Worm (Caenorhabditis elegans) whole organism, L3 larva: ENCODE results near the gene K02D10.3.

Experiments used
- R02D3.7 ChIP-seq: fragments of 150-350 bp; optimal IDR thresholded peaks from 2 replicates; lab custom pipeline; 2014; ENCODE audit warnings: missing biosample characterization, missing genetic modification characterization
- ZK546.5 ChIP-seq: sonication (generic microtip); optimal IDR thresholded peaks from 2 replicates; lab custom pipeline; 2017; ENCODE audit warnings: missing biosample characterization, missing genetic modification characterization
- aly-2 ChIP-seq: fragments of 150-350 bp; optimal IDR thresholded peaks from 2 replicates; lab custom pipeline; 2014; ENCODE audit warnings: missing biosample characterization, missing genetic modification characterization
- ama-1 ChIP-seq: fragments of 150-350 bp; optimal IDR thresholded peaks from 2 replicates; lab custom pipeline; 2018
- ceh-16 ChIP-seq: sonication (generic microtip); optimal IDR thresholded peaks from 2 replicates; lab custom pipeline; 2017; ENCODE audit warnings: missing biosample characterization, missing genetic modification characterization
- ceh-28 ChIP-seq: fragments of 150-350 bp; optimal IDR thresholded peaks from 2 replicates; lab custom pipeline; 2014; ENCODE audit warnings: missing biosample characterization, missing genetic modification reagents, missing genetic modification characterization
- ceh-82 ChIP-seq: fragments of 150-350 bp; optimal IDR thresholded peaks from 2 replicates; lab custom pipeline; 2014; ENCODE audit warnings: missing biosample characterization, missing genetic modification characterization
- ceh-9 ChIP-seq: sonication (generic microtip); optimal IDR thresholded peaks from 2 replicates; lab custom pipeline; 2018; ENCODE audit warnings: missing biosample characterization, missing genetic modification characterization
- daf-12 ChIP-seq: fragments of 150-350 bp; optimal IDR thresholded peaks from 2 replicates; lab custom pipeline; 2014; ENCODE audit warnings: missing biosample characterization, missing genetic modification reagents, missing genetic modification characterization
- egl-27 ChIP-seq: sonication (generic microtip); optimal IDR thresholded peaks from 4 replicates; lab custom pipeline; 2017; ENCODE audit warnings: missing biosample characterization, missing genetic modification reagents, missing genetic modification characterization
- egl-5 ChIP-seq: fragments of 150-350 bp; optimal IDR thresholded peaks from 2 replicates; lab custom pipeline; 2017; ENCODE audit warnings: missing biosample characterization, missing genetic modification reagents, missing genetic modification characterization, inconsistent platforms
- elt-1 ChIP-seq: fragments of 150-350 bp; optimal IDR thresholded peaks from 2 replicates; lab custom pipeline; 2014; ENCODE audit warnings: missing biosample characterization, missing genetic modification characterization
- elt-2 ChIP-seq: sonication (generic microtip); optimal IDR thresholded peaks from 2 replicates; lab custom pipeline; 2016; ENCODE audit warnings: missing genetic modification reagents, mild to moderate bottlenecking, missing genetic modification characterization, missing compliant biosample characterization
- elt-3 ChIP-seq, 3 experiments: fragments of 150-350 bp in 1 of 3; sonication (generic microtip) in 2 of 3; optimal IDR thresholded peaks; 2 replicates in 2 of 3; 4 replicates in 1 of 3; lab custom pipeline; 2014 to 2017; ENCODE audit warnings: missing biosample characterization in 3 of 3, missing genetic modification characterization in 3 of 3
- eor-1 ChIP-seq, 2 experiments: fragments of 150-350 bp; optimal IDR thresholded peaks; 2 replicates each; lab custom pipeline; 2014 to 2018; ENCODE audit warnings: missing biosample characterization in 2 of 2, missing genetic modification characterization in 2 of 2
- fkh-10 ChIP-seq: sonication (generic microtip); optimal IDR thresholded peaks from 2 replicates; lab custom pipeline; 2017; ENCODE audit warnings: missing biosample characterization, missing genetic modification reagents, missing genetic modification characterization
- fkh-2 ChIP-seq: fragments of 150-350 bp; optimal IDR thresholded peaks from 2 replicates; lab custom pipeline; 2014; ENCODE audit warnings: missing biosample characterization, missing genetic modification reagents, missing genetic modification characterization
- fos-1 ChIP-seq: fragments of 150-350 bp; optimal IDR thresholded peaks from 2 replicates; lab custom pipeline; 2014; ENCODE audit warnings: missing biosample characterization, missing genetic modification characterization
- hmg-11 ChIP-seq: sonication (generic microtip); optimal IDR thresholded peaks from 2 replicates; lab custom pipeline; 2016; ENCODE audit warnings: missing genetic modification characterization, missing compliant biosample characterization
- jun-1 ChIP-seq: fragments of 150-350 bp; optimal IDR thresholded peaks from 2 replicates; lab custom pipeline; 2014; ENCODE audit warnings: missing biosample characterization, missing genetic modification reagents, missing genetic modification characterization
- lin-15B ChIP-seq: fragments of 150-350 bp; optimal IDR thresholded peaks from 2 replicates; lab custom pipeline; 2014; ENCODE audit warnings: missing biosample characterization, missing genetic modification characterization
- lin-39 ChIP-seq: fragments of 150-350 bp; optimal IDR thresholded peaks from 2 replicates; lab custom pipeline; 2018; ENCODE audit warnings: missing biosample characterization, missing genetic modification reagents, missing genetic modification characterization
- lsy-12 ChIP-seq: sonication (generic microtip); optimal IDR thresholded peaks from 2 replicates; lab custom pipeline; 2016; ENCODE audit warnings: mild to moderate bottlenecking, missing genetic modification characterization, missing compliant biosample characterization
- mdl-1 ChIP-seq: fragments of 150-350 bp; optimal IDR thresholded peaks from 2 replicates; lab custom pipeline; 2014; ENCODE audit warnings: missing biosample characterization, missing genetic modification characterization
- mml-1 ChIP-seq: fragments of 150-350 bp; sonication (generic microtip); optimal IDR thresholded peaks from 3 replicates; lab custom pipeline; 2014; ENCODE audit warnings: missing biosample characterization, missing genetic modification characterization
- nfya-1 ChIP-seq: sonication (generic microtip); optimal IDR thresholded peaks from 2 replicates; lab custom pipeline; 2017; ENCODE audit warnings: missing genetic modification characterization, mild to moderate bottlenecking, missing compliant biosample characterization, antibody characterized with exemption, moderate library complexity; ENCODE audit not compliant: insufficient read depth
- nhr-11 ChIP-seq: fragments of 150-350 bp; optimal IDR thresholded peaks from 2 replicates; lab custom pipeline; 2014; ENCODE audit warnings: missing biosample characterization, missing genetic modification characterization
- nhr-12 ChIP-seq: fragments of 150-350 bp; optimal IDR thresholded peaks from 2 replicates; lab custom pipeline; 2014; ENCODE audit warnings: missing biosample characterization, missing genetic modification characterization
- nhr-23 ChIP-seq: fragments of 150-350 bp; optimal IDR thresholded peaks from 2 replicates; lab custom pipeline; 2014; ENCODE audit warnings: missing biosample characterization, missing genetic modification reagents, missing genetic modification characterization
- nhr-237 ChIP-seq: fragments of 150-350 bp; optimal IDR thresholded peaks from 2 replicates; lab custom pipeline; 2014; ENCODE audit warnings: missing biosample characterization, missing genetic modification characterization
- nhr-25 ChIP-seq: sonication (generic microtip); optimal IDR thresholded peaks from 2 replicates; lab custom pipeline; 2017; ENCODE audit warnings: missing biosample characterization, missing genetic modification characterization
- nhr-28 ChIP-seq: fragments of 150-350 bp; optimal IDR thresholded peaks from 2 replicates; lab custom pipeline; 2014; ENCODE audit warnings: missing biosample characterization, missing genetic modification characterization
- nhr-43 ChIP-seq: sonication (generic microtip); optimal IDR thresholded peaks from 2 replicates; lab custom pipeline; 2016; ENCODE audit warnings: mild to moderate bottlenecking, missing genetic modification characterization, missing compliant biosample characterization; ENCODE audit not compliant: poor library complexity, severe bottlenecking
- nhr-67 ChIP-seq: fragments of 150-350 bp; optimal IDR thresholded peaks from 2 replicates; lab custom pipeline; 2014; ENCODE audit warnings: missing biosample characterization, missing genetic modification characterization
- nhr-76 ChIP-seq: fragments of 150-350 bp; sonication (generic microtip); optimal IDR thresholded peaks from 5 replicates; lab custom pipeline; 2014; ENCODE audit warnings: missing biosample characterization, missing genetic modification characterization
- nhr-77 ChIP-seq: fragments of 150-350 bp; optimal IDR thresholded peaks from 2 replicates; lab custom pipeline; 2014; ENCODE audit warnings: missing biosample characterization, missing genetic modification characterization
- pha-4 ChIP-seq: fragments of 150-350 bp; optimal IDR thresholded peaks from 2 replicates; lab custom pipeline; 2014; ENCODE audit warnings: missing biosample characterization, missing genetic modification reagents, missing genetic modification characterization
- pqm-1 ChIP-seq: fragments of 150-350 bp; optimal IDR thresholded peaks from 2 replicates; lab custom pipeline; 2017; ENCODE audit warnings: missing biosample characterization, missing genetic modification characterization, inconsistent platforms
- sea-2 ChIP-seq: fragments of 150-350 bp; sonication (generic microtip); optimal IDR thresholded peaks from 4 replicates; lab custom pipeline; 2014; ENCODE audit warnings: missing biosample characterization, missing genetic modification reagents, missing genetic modification characterization
- skn-1 ChIP-seq: fragments of 150-350 bp; optimal IDR thresholded peaks from 2 replicates; lab custom pipeline; 2014; ENCODE audit warnings: missing biosample characterization, missing genetic modification characterization
- snpc-4 ChIP-seq: fragments of 150-350 bp; optimal IDR thresholded peaks from 2 replicates; lab custom pipeline; 2014; ENCODE audit warnings: missing biosample characterization, missing genetic modification characterization
- tbx-2 ChIP-seq: sonication (generic microtip); optimal IDR thresholded peaks from 2 replicates; lab custom pipeline; 2016; ENCODE audit warnings: mild to moderate bottlenecking, missing genetic modification characterization, missing compliant biosample characterization
- unc-39 ChIP-seq: sonication (generic microtip); optimal IDR thresholded peaks from 4 replicates; lab custom pipeline; 2017; ENCODE audit warnings: missing biosample characterization, missing genetic modification characterization
- unc-62 ChIP-seq: fragments of 150-350 bp; sonication (generic microtip); optimal IDR thresholded peaks from 4 replicates; lab custom pipeline; 2014; ENCODE audit warnings: missing biosample characterization, missing genetic modification reagents, missing genetic modification characterization
- zag-1 ChIP-seq: fragments of 150-350 bp; optimal IDR thresholded peaks from 2 replicates; lab custom pipeline; 2014; ENCODE audit warnings: missing biosample characterization, missing genetic modification characterization
- ztf-11 ChIP-seq: fragments of 150-350 bp; optimal IDR thresholded peaks from 2 replicates; lab custom pipeline; 2014; ENCODE audit warnings: missing biosample characterization, missing genetic modification characterization
- ztf-4 ChIP-seq: fragments of 150-350 bp; optimal IDR thresholded peaks from 2 replicates; lab custom pipeline; 2014; ENCODE audit warnings: missing biosample characterization, missing genetic modification characterization

Gene K02D10.3

DNA sequence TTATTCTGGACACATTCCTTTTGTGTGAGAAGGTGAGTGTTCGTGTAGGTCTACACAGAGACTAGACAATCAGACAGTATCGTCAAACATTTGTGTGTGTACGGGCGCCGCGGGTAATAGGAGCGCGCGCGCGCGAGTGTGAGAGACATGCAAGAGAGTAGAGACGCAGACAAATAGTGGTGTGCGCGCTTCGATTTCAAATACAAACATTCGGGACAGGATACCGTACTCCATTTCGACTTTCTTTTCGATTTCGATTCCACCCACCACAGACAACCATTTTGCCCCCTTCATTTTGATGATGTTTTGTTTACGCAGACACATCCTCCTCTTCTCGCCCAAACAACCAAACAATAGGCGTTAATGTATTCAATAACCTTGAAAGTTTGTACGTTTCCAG, 23.0 kb upstream of the K02D10.3 start:
- TF ChIP-seq R02D3.7 (tag; lab: Kevin White, UChicago) (peak; percentile 30), daf-12 (tag; lab: Kevin White, UChicago) (no peak), fos-1 (tag; lab: Kevin White, UChicago) (no peak), snpc-4 (tag; lab: Kevin White, UChicago) (peak; percentile 72), lin-15B (tag; lab: Kevin White, UChicago) (peak; percentile 49), unc-62 (GFP tag; lab: Kevin White, UChicago) (no peak), ceh-28 (tag; lab: Kevin White, UChicago) (peak; percentile 17), nhr-76 (no peak), skn-1 (tag; lab: Kevin White, UChicago) (peak; percentile 33), elt-1 (peak; percentile 52), nhr-11 (tag; lab: Kevin White, UChicago) (no peak), egl-5 (tag; lab: Kevin White, UChicago) (peak; percentile 31), nhr-43 (tag; lab: Kevin White, UChicago) (peak; percentile 69), ZK546.5 (no peak), nhr-25 (tag; lab: Kevin White, UChicago) (peak; percentile 91), ama-1 (lab: Kevin White, UChicago) (peak; percentile 77), jun-1 (tag; lab: Kevin White, UChicago) (peak; percentile 86), lsy-12 (tag; lab: Kevin White, UChicago) (peak; percentile 87), unc-39 (tag; lab: Kevin White, UChicago) (no peak), elt-2 (tag; lab: Kevin White, UChicago) (peak; percentile 75), pha-4 (tag; lab: Kevin White, UChicago) (peak; percentile 95), egl-27 (peak; percentile 42), ztf-4 (no peak), elt-3 (tag; optimal IDR thresholded peaks at IDR 0.05; lab: Kevin White, UChicago) (no peak), ceh-16 (tag; lab: Kevin White, UChicago) (no peak), nhr-23 (tag; lab: Kevin White, UChicago) (peak; percentile 86), nhr-237 (no peak), nhr-12 (tag; lab: Kevin White, UChicago) (no peak), ztf-11 (tag; lab: Kevin White, UChicago) (no peak), aly-2 (no peak), sea-2 (no peak), ceh-82 (no peak), nhr-77 (tag; lab: Kevin White, UChicago) (no peak), mdl-1 (peak; percentile 31), tbx-2 (no peak), hmg-11 (peak; percentile 79), nhr-67 (tag; lab: Kevin White, UChicago) (no peak), mml-1 (tag; lab: Kevin White, UChicago) (no peak), eor-1 (tag; optimal IDR thresholded peaks at IDR 0.05; lab: Kevin White, UChicago) (no peak), zag-1 (tag; lab: Kevin White, UChicago) (no peak), nfya-1 (tag; lab: Kevin White, UChicago) (peak; percentile 68), fkh-10 (no peak), lin-39 (tag; lab: Kevin White, UChicago) (peak; percentile 79), fkh-2 (no peak), nhr-28 (tag; lab: Kevin White, UChicago) (no peak), pqm-1 (peak; percentile 20), ceh-9 (tag; lab: Kevin White, UChicago) (no peak)
- TF ChIP-seq, all 47 proteins: peak for 21

ce11 chrIII:8792251-8792650, 20.5 kb upstream of the K02D10.3 start, which contains the start of gene ztf-1:
TSS of gene ztf-1 (minus strand) at chrIII:8792351.
- TF ChIP-seq nhr-67 (tag; lab: Kevin White, UChicago) = no peak
- no peak for TF ChIP-seq ceh-28 (tag; lab: Kevin White, UChicago)
- TF ChIP-seq unc-62 (GFP tag; lab: Kevin White, UChicago) = no peak
- TF ChIP-seq snpc-4 (tag; lab: Kevin White, UChicago) = no peak
- no peak for TF ChIP-seq nfya-1 (tag; lab: Kevin White, UChicago)
- no peak for TF ChIP-seq lin-15B (tag; lab: Kevin White, UChicago)
- TF ChIP-seq nhr-11 (tag; lab: Kevin White, UChicago) = no peak
- no peak for TF ChIP-seq skn-1 (tag; lab: Kevin White, UChicago)
- TF ChIP-seq mml-1 (tag; lab: Kevin White, UChicago) = no peak
- no peak for TF ChIP-seq lsy-12 (tag; lab: Kevin White, UChicago)
